Worm (Caenorhabditis elegans) whole organism, L4 larva: ENCODE measurements around the gene exc-15.

ENCODE experiments used
- R02D3.7 ChIP-seq: fragments of 150-350 bp; sonication (generic microtip); optimal IDR thresholded peaks from 3 replicates; lab custom pipeline; 2014; ENCODE audit warnings: missing biosample characterization, missing genetic modification characterization
- ama-1 ChIP-seq: fragments of 150-350 bp; optimal IDR thresholded peaks from 2 replicates; lab custom pipeline; 2014; ENCODE audit warnings: inconsistent platforms, mixed read lengths
- ceh-44 ChIP-seq: fragments of 200-800 bp; sonication (Bioruptor generic); IDR thresholded peaks from 2 replicates; pipeline ENCODE4 v1.3.6; 2022; ENCODE audit warnings: missing genetic modification reagents, missing genetic modification characterization, missing compliant biosample characterization
- ceh-62 ChIP-seq: sonication (generic microtip); optimal IDR thresholded peaks from 2 replicates; lab custom pipeline; 2017; ENCODE audit warnings: missing biosample characterization, missing genetic modification characterization
- ceh-82 ChIP-seq: sonication (generic microtip); optimal IDR thresholded peaks from 2 replicates; lab custom pipeline; 2017; ENCODE audit warnings: missing biosample characterization, missing genetic modification characterization
- dpl-1 ChIP-seq: fragments of 150-350 bp; optimal IDR thresholded peaks from 2 replicates; lab custom pipeline; 2014; ENCODE audit warnings: missing biosample characterization, missing genetic modification reagents, missing genetic modification characterization
- egl-43 ChIP-seq: fragments of 200-800 bp; sonication (Bioruptor generic); IDR thresholded peaks from 2 replicates; pipeline ENCODE4 v1.3.6; 2022; ENCODE audit warnings: missing genetic modification reagents, missing genetic modification characterization, missing compliant biosample characterization
- fkh-10 ChIP-seq: fragments of 150-350 bp; optimal IDR thresholded peaks from 2 replicates; lab custom pipeline; 2014; ENCODE audit warnings: missing biosample characterization, missing genetic modification reagents, missing genetic modification characterization
- hlh-30 ChIP-seq: sonication (generic microtip); optimal IDR thresholded peaks from 2 replicates; lab custom pipeline; 2017; ENCODE audit warnings: antibody characterized with exemption, mild to moderate bottlenecking, missing genetic modification characterization, missing compliant biosample characterization; ENCODE audit not compliant: insufficient read depth
- lin-13 ChIP-seq: fragments of 150-350 bp; optimal IDR thresholded peaks from 2 replicates; lab custom pipeline; 2014; ENCODE audit warnings: missing biosample characterization, missing genetic modification reagents, missing genetic modification characterization
- lin-38 ChIP-seq: fragments of 200-800 bp; sonication (Bioruptor generic); IDR thresholded peaks from 2 replicates; pipeline ENCODE4 v1.3.6; 2022; ENCODE audit warnings: missing genetic modification reagents, missing genetic modification characterization, missing compliant biosample characterization
- nhr-102 ChIP-seq: sonication (generic microtip); optimal IDR thresholded peaks from 2 replicates; lab custom pipeline; 2016; ENCODE audit warnings: mild to moderate bottlenecking, missing genetic modification characterization, moderate library complexity, missing compliant biosample characterization
- unc-62 ChIP-seq, 3 experiments: fragments of 150-350 bp in 1 of 3; sonication (generic microtip); optimal IDR thresholded peaks in 2 of 3; peaks in 1 of 3; 1 replicate in 1 of 3; 2 replicates in 2 of 3; lab custom pipeline; 2014 to 2017; ENCODE audit warnings: missing biosample characterization in 3 of 3, missing genetic modification characterization in 3 of 3, missing genetic modification reagents in 3 of 3, missing genotype in 1 of 3
- ztf-11 ChIP-seq: fragments of 150-350 bp; optimal IDR thresholded peaks from 2 replicates; lab custom pipeline; 2014; ENCODE audit warnings: missing biosample characterization, missing genetic modification characterization

Gene exc-15

ce11 chrV:4527934-4528333 lies 44.7 kb downstream of the exc-15 start:
- no peak for TF ChIP-seq ceh-62 (tag; lab: Kevin White, UChicago)
- no peak for TF ChIP-seq ama-1
- no peak for TF ChIP-seq egl-43 (GFP tag; lab: Robert Waterston, UW)
- TF ChIP-seq nhr-102, result no peak
- TF ChIP-seq hlh-30 (tag; lab: Kevin White, UChicago), result no peak
- TF ChIP-seq R02D3.7 (tag; lab: Kevin White, UChicago), result no peak
- no peak for TF ChIP-seq lin-38
- TF ChIP-seq lin-13 (GFP tag; lab: Kevin White, UChicago), result no peak
- TF ChIP-seq fkh-10, result no peak
- no peak for TF ChIP-seq ceh-82 (tag; lab: Kevin White, UChicago)
- TF ChIP-seq, all 104 proteins: peak for 0

- TF ChIP-seq ceh-44 (GFP tag; lab: Robert Waterston, UW), result no peak
- TF ChIP-seq unc-62 (GFP tag; optimal IDR thresholded peaks at IDR 0.05 in 1 of 2; lab: Kevin White, UChicago), result peak in 1 of 2 experiments; percentile 90
- no peak for TF ChIP-seq unc-62 (tag; optimal IDR thresholded peaks at IDR 0.05; lab: Kevin White, UChicago)
- no peak for TF ChIP-seq ztf-11
- TF ChIP-seq dpl-1 (GFP tag; lab: Kevin White, UChicago), result no peak
Observed at ce11 chrV:4535736-4536135, 52.5 kb downstream of the exc-15 start.
